Worm (Caenorhabditis elegans): ENCODE results near the gene F36D3.1.

F36D3.1 gene

DNA sequence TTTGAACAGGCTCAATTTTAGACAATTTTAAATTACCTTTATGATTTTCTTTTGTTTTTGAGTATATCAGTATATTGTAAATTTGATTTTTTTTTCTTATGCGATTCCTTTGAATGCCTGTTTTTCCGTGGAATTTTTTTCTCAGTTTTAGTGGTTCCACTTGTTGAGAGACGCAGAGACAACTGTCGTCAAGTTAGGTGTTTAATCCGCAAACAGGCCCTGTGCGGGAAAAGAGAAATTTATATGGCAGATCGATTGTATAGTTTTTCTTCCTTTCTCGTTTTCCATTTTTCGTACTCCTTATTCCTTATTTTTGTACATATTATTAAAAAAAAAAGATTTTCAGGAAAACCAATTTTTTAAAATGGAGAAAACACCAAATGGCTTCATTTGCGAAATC, at the start of gene F36D3.1:
Gene F36D3.1 (plus strand): TSS at position 347 of the 400 bp plus-strand sequence.
- TF ChIP-seq ceh-24 (tag; optimal IDR thresholded peaks at IDR 0.05) (no peak), hlh-30 (tag; optimal IDR thresholded peaks at IDR 0.05; ENCODE audit: insufficient read depth) (no peak), mec-3 (tag; optimal IDR thresholded peaks at IDR 0.05; ENCODE audit: borderline replicate concordance) (no peak), ama-1 (optimal IDR thresholded peaks at IDR 0.05) (no peak), nfya-1 (tag; optimal IDR thresholded peaks at IDR 0.05) (peak; percentile 37)

DNA sequence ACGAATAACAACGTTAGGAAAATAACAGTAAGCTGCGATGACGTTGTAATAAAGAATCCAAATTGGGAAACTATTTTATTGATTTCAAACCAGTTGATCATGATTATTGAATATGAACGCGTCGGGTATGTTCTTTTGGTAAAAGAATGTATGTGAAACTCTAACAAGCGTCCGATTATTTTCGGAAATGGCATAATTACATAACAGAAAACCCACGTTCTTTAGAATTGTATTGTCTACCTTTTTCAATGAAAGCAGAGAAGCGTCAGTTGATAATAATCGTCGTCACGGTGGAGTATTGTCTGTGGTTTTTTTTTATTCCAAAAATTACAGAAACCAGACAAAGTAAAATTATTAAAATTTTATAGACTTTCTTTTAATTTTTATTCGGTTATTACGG, 44.1 kb upstream of the F36D3.1 start, which contains the start of gene str-14:
Gene str-14 (minus strand): TSS at position 101 of the 400 bp plus-strand sequence.
- no peak for TF ChIP-seq hlh-8 (tag; optimal IDR thresholded peaks at IDR 0.05)
- no peak for TF ChIP-seq unc-42 (tag; optimal IDR thresholded peaks at IDR 0.05)
- no peak for TF ChIP-seq C08G9.2 (tag; optimal IDR thresholded peaks at IDR 0.05)
- TF ChIP-seq zip-5 (tag; optimal IDR thresholded peaks at IDR 0.05), result no peak
- TF ChIP-seq dve-1 (tag; optimal IDR thresholded peaks at IDR 0.05), result no peak
- TF ChIP-seq K02D7.2 (tag; optimal IDR thresholded peaks at IDR 0.05), result no peak

DNA sequence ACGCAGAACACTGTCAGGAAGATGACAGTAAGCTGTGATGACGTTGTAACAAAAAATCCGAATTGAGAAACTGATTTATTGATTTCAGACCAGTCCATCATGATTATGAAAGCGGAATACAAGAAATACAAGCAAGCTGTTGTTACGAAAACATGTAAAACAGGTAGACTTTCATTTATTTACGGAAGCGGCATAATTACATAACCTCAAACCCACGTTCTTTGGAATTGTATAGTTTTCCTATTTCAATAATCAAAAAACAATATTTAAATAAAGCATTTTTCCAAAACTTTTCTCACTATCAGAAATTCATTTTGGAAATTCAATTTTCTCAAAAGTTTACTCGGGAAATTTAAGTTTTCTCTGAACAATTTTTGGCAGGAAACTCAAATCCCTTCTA, 40.4 kb upstream of the F36D3.1 start, which contains the start of gene str-15:
Gene str-15 (minus strand): TSS at position 101 of the 400 bp plus-strand sequence.
- no peak for TF ChIP-seq dmd-4 (tag; optimal IDR thresholded peaks at IDR 0.05; ENCODE audit: borderline replicate concordance)
- TF ChIP-seq odd-2 (tag; optimal IDR thresholded peaks at IDR 0.05), result no peak
- TF ChIP-seq ceh-24 (tag; optimal IDR thresholded peaks at IDR 0.05), result no peak
- TF ChIP-seq C38D4.7 (GFP tag; optimal IDR thresholded peaks at IDR 0.05), result no peak
- no peak for TF ChIP-seq pqm-1 (tag; optimal IDR thresholded peaks at IDR 0.05)
- no peak for TF ChIP-seq elt-4 (tag; optimal IDR thresholded peaks at IDR 0.05)
- TF ChIP-seq K02D7.2 (tag; optimal IDR thresholded peaks at IDR 0.05), result no peak
- TF ChIP-seq pag-3 (tag; optimal IDR thresholded peaks at IDR 0.05; ENCODE audit: borderline replicate concordance), result no peak
- no peak for TF ChIP-seq ref-2 (tag; optimal IDR thresholded peaks at IDR 0.05)
- TF ChIP-seq pros-1 (tag; optimal IDR thresholded peaks at IDR 0.05), result no peak
- TF ChIP-seq ahr-1 (tag; optimal IDR thresholded peaks at IDR 0.05), result no peak
- no peak for TF ChIP-seq T23F11.4 (GFP tag; optimal IDR thresholded peaks at IDR 0.05)
- TF ChIP-seq pha-2 (tag; optimal IDR thresholded peaks at IDR 0.05), result no peak
- no peak for TF ChIP-seq F13H6.1 (tag; optimal IDR thresholded peaks at IDR 0.05)
- no peak for TF ChIP-seq dve-1 (tag; optimal IDR thresholded peaks at IDR 0.05)
- TF ChIP-seq ceh-14 (tag; optimal IDR thresholded peaks at IDR 0.05), result no peak
- TF ChIP-seq sdc-2 (tag; optimal IDR thresholded peaks at IDR 0.05), result no peak

DNA sequence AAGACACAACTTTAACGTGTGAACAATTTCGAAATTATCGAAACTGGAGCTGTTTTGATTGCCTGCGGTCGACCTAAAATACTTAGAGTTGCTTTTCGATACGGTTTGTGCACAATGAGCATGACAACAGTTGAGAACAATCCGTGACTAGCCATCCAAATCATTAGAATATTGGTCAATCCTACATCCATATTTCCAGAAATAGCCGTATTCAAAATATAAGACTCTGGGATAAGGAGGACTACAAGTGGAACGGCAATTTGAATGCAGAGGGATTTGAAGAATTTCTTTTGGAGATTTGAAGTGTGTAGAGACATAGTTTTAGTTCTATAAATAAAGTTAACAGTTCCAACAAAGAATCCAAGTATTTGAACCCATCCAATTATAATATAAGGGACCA, 39.8 kb upstream of the F36D3.1 start:
- no peak for TF ChIP-seq unc-42 (tag; optimal IDR thresholded peaks at IDR 0.05)
- TF ChIP-seq madf-2 (tag; optimal IDR thresholded peaks at IDR 0.05), result no peak
- TF ChIP-seq T23F11.4 (GFP tag; optimal IDR thresholded peaks at IDR 0.05), result no peak
- no peak for TF ChIP-seq ama-1 (optimal IDR thresholded peaks at IDR 0.05)
- no peak for TF ChIP-seq K02D7.2 (tag; optimal IDR thresholded peaks at IDR 0.05)
- no peak for TF ChIP-seq ceh-9 (tag; optimal IDR thresholded peaks at IDR 0.05)
- no peak for TF ChIP-seq ceh-19 (GFP tag; optimal IDR thresholded peaks at IDR 0.05)

DNA sequence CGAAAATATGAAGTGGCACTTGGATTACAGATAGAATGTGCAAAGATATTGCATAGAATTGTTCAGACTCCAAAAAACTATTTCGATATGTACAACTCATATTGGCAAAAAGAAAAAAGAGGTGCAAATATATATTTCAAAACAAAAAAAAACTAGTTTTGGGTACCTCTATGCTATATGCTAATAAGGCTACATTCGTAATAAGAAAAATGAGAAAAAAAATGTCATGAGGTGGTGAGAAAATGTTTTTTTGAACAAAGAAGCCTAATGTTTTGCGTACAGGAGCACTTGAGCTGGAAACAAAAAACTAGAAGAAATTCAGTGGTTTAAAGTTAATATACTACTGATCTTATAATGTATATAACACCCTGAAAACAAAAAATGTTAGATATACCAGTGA, 38.3 kb upstream of the F36D3.1 start, which contains the start of gene srh-142:
Gene srh-142 (minus strand): TSS at position 101 of the 400 bp plus-strand sequence.
- TF ChIP-seq ref-2 (tag; optimal IDR thresholded peaks at IDR 0.05), result no peak
- no peak for TF ChIP-seq ceh-6 (GFP tag; optimal IDR thresholded peaks at IDR 0.05)
- TF ChIP-seq hlh-13 (GFP tag; optimal IDR thresholded peaks at IDR 0.05), result no peak
- no peak for TF ChIP-seq unc-42 (tag; optimal IDR thresholded peaks at IDR 0.05)
- no peak for TF ChIP-seq ama-1 (optimal IDR thresholded peaks at IDR 0.05)
- no peak for TF ChIP-seq hlh-30 (tag; optimal IDR thresholded peaks at IDR 0.05; ENCODE audit: insufficient read depth)
- no peak for TF ChIP-seq dmd-4 (tag; optimal IDR thresholded peaks at IDR 0.05; ENCODE audit: borderline replicate concordance)

DNA sequence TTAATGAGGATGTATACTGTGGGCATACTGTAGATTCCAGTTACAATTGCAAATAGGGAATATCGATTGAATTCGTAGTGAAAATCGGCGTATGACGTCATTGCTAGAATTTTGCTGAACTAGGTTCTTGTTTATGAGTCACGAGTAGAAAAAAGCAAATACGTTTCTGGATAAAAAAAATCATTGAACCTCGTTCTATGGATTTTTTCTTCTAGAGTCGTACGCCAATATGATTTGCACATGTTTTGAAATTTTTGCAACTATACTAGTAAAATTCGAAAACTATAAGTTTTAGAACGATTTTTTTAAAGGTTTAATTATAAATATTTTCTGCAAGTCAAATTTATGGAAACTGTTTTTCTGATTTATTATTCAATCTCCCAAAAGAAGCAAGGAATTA, 31.3 kb upstream of the F36D3.1 start, which contains the start of gene sru-44:
Gene sru-44 (minus strand): TSS at position 101 of the 400 bp plus-strand sequence.
- no peak for TF ChIP-seq odd-2 (tag; optimal IDR thresholded peaks at IDR 0.05)
- no peak for TF ChIP-seq ceh-9 (tag; optimal IDR thresholded peaks at IDR 0.05)
- no peak for TF ChIP-seq K09A11.1 (tag; optimal IDR thresholded peaks at IDR 0.05; ENCODE audit: insufficient read depth)
- TF ChIP-seq zip-5 (tag; optimal IDR thresholded peaks at IDR 0.05), result no peak

Data from whole organism, late embryonic.